Worm (Caenorhabditis elegans): ENCODE measurements around the gene Y44A6C.2.

Gene Y44A6C.2

DNA sequence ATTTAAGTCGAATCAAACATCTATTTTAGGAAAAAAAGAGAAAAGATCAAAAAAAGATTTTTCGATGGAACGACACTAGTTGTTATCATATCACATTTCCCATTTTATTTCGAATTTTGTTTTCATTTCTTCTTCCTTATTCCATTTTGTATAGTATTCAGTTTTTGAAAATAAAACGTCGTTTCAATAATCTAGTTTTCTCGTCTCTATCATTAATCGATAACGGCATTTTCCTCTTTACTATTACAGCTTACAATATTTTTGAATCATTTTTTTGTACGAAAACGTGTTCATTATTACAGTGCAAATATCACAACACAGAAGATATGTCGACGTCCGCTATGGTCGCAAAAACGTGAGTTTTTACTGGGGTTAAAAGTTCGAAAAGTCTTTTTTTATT, 8.4 kb upstream of the Y44A6C.2 start, which contains the start of gene Y44A6C.1:
Gene Y44A6C.1 (plus strand): TSS at position 301 of the 400 bp plus-strand sequence.
- no peak for TF ChIP-seq skn-1 (tag; optimal IDR thresholded peaks at IDR 0.05)
- TF ChIP-seq daf-12 (tag; optimal IDR thresholded peaks at IDR 0.05): no peak
- no peak for TF ChIP-seq elt-1 (tag; optimal IDR thresholded peaks at IDR 0.05)
- peak; percentile 31 for TF ChIP-seq ztf-4 (tag; optimal IDR thresholded peaks at IDR 0.05)
- peak; percentile 1 for TF ChIP-seq pha-4 (tag; optimal IDR thresholded peaks at IDR 0.05)
- no peak for TF ChIP-seq nhr-43 (tag; optimal IDR thresholded peaks at IDR 0.05; ENCODE audit: poor library complexity, severe bottlenecking)
- no peak for TF ChIP-seq nhr-67 (tag; optimal IDR thresholded peaks at IDR 0.05)

DNA sequence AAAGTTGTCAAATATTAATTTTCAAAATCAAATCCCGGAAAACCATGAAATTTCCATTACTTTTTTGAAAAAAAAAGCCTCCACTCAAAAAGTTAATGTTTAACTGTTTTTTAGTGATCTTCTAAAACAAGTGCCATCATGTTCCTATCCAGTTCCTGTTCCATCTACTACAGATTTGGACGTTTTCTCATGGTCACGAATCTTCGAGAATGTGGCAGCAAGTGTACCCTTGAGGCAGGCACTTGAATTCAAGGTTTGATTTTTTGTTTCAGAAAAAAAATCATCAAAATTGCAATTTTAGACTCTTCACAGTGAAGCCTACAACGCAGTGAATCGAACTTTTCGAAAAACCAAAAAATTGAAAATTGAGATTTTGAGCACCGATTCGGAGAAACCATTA, 7.5 kb upstream of the Y44A6C.2 start:
- TF ChIP-seq ama-1 (optimal IDR thresholded peaks at IDR 0.05): peak; percentile 72
- TF ChIP-seq hmg-11 (tag; optimal IDR thresholded peaks at IDR 0.05): no peak
- no peak for TF ChIP-seq nfya-1 (tag; optimal IDR thresholded peaks at IDR 0.05; ENCODE audit: insufficient read depth)
- TF ChIP-seq lin-39 (tag; optimal IDR thresholded peaks at IDR 0.05): no peak

DNA sequence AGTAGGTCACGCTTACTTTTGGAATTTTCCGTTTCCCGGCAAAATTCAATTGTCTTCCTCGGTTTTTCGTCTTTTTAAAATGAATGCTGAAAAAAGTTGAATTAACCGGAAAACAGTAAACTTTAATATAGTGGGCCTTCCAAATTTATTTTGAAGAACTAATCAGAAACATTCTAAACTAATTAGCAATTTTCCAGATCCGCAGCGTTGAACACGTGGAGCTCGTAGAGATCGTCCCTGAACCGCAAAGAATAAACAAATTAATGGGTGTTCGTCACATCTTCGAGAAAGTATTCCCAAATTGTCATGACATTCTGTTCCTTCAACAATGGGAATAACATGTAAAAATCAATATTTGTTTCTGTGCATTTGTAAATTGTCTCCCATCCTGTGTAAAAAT, 5.8 kb upstream of the Y44A6C.2 start:
- TF ChIP-seq nfya-1 (tag; optimal IDR thresholded peaks at IDR 0.05; ENCODE audit: insufficient read depth): no peak
- no peak for TF ChIP-seq unc-39 (tag; optimal IDR thresholded peaks at IDR 0.05)
- no peak for TF ChIP-seq nhr-12 (tag; optimal IDR thresholded peaks at IDR 0.05)
- no peak for TF ChIP-seq ceh-28 (tag; optimal IDR thresholded peaks at IDR 0.05)
- no peak for TF ChIP-seq ceh-9 (tag; optimal IDR thresholded peaks at IDR 0.05)
- no peak for TF ChIP-seq tbx-2 (tag; optimal IDR thresholded peaks at IDR 0.05)
- TF ChIP-seq ztf-11 (tag; optimal IDR thresholded peaks at IDR 0.05): no peak
- no peak for TF ChIP-seq unc-62 (GFP tag; optimal IDR thresholded peaks at IDR 0.05)
- TF ChIP-seq pha-4 (tag; optimal IDR thresholded peaks at IDR 0.05): no peak
- TF ChIP-seq mdl-1 (tag; optimal IDR thresholded peaks at IDR 0.05): no peak
- no peak for TF ChIP-seq elt-3 (tag; optimal IDR thresholded peaks at IDR 0.05)
- TF ChIP-seq nhr-77 (tag; optimal IDR thresholded peaks at IDR 0.05): no peak
- TF ChIP-seq skn-1 (tag; optimal IDR thresholded peaks at IDR 0.05): no peak
- no peak for TF ChIP-seq nhr-237 (tag; optimal IDR thresholded peaks at IDR 0.05)
- no peak for TF ChIP-seq daf-12 (tag; optimal IDR thresholded peaks at IDR 0.05)

DNA sequence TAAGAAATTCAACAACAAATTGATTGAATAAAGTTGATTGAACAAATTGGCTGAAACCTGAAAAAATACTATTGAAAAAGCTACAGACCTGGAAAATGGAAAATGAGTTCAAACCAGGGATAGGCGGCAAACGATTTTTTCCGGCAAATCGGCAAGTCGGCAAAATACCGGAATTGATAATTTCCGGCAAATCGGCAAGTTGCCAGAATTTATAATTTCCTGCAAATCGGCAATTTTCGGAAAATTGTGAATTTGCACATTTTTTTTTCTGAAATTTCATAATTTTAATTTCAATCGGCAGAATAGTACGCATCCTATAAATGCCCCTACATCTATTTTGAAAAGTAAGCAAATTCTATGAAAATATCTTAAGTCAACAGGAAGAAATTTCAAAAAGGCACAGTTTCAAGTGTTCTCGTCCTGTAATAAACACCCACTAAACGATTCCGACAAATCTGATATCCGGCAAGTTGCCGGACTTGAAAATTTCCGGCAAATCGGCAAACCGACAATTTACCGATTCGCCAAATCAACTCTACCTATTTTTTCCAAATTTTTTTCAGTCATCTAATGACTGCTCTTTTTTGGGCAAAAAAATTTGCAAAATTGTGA, 5.1 kb upstream of the Y44A6C.2 start:
- TF ChIP-seq unc-62 (GFP tag; optimal IDR thresholded peaks at IDR 0.05) (no peak), pha-4 (tag; optimal IDR thresholded peaks at IDR 0.05) (peak; percentile 7), ama-1 (optimal IDR thresholded peaks at IDR 0.05) (peak; percentile 88)

DNA sequence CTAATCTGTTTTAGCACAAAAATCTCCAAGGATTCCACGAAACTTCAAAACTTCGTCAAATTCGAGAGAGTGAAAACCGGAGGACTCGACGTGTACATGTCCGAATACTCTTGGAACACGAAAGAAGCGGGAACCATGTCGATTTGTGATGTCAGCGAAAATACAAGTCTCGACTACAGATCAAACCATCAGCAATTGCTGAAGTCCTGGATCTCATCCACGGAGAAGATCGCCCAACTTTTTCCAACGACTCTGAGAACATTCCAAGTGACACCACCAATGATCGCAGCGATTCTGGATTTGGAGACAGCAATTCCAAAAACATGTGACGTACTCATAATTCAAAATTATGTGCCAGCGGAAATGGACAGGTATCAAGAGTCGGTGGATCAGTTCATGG, 413 bp downstream of the Y44A6C.2 start:
- TF ChIP-seq daf-12 (tag; optimal IDR thresholded peaks at IDR 0.05) (no peak), lin-15B (tag; optimal IDR thresholded peaks at IDR 0.05) (no peak), ztf-11 (tag; optimal IDR thresholded peaks at IDR 0.05) (no peak), ceh-16 (tag; optimal IDR thresholded peaks at IDR 0.05) (no peak), nhr-77 (tag; optimal IDR thresholded peaks at IDR 0.05) (no peak), eor-1 (tag; optimal IDR thresholded peaks at IDR 0.05) (no peak), mdl-1 (tag; optimal IDR thresholded peaks at IDR 0.05) (no peak), hmg-11 (tag; optimal IDR thresholded peaks at IDR 0.05) (no peak), lsy-12 (tag; optimal IDR thresholded peaks at IDR 0.05) (no peak), ceh-28 (tag; optimal IDR thresholded peaks at IDR 0.05) (no peak), fos-1 (tag; optimal IDR thresholded peaks at IDR 0.05) (no peak), nhr-11 (tag; optimal IDR thresholded peaks at IDR 0.05) (no peak), nhr-12 (tag; optimal IDR thresholded peaks at IDR 0.05) (no peak), ama-1 (optimal IDR thresholded peaks at IDR 0.05) (no peak), fkh-10 (GFP tag; optimal IDR thresholded peaks at IDR 0.05) (no peak), aly-2 (tag; optimal IDR thresholded peaks at IDR 0.05) (no peak), nhr-25 (tag; optimal IDR thresholded peaks at IDR 0.05) (no peak), elt-3 (tag; optimal IDR thresholded peaks at IDR 0.05) (no peak)

DNA sequence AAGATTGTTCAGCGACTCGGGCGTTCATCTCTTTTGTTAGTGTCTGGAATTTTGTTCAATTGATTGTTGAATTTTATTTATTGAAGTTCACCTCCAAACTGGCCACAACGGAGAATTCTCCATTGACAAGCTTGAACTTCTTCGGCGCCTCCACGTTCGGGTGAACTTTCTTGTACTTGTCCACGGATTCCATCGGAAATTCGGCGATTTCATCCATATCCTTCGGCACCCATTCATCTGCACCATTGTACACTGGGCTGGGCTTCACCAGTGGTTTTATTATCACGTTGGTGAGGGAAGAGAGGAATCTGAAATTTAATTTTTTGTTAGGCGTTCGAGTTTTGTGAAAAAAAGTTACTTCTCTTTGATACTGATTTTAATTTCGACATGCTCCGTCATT, 5.4 kb downstream of the Y44A6C.2 start:
- TF ChIP-seq eor-1 (tag; optimal IDR thresholded peaks at IDR 0.05): no peak
- no peak for TF ChIP-seq nhr-12 (tag; optimal IDR thresholded peaks at IDR 0.05)
- no peak for TF ChIP-seq ztf-11 (tag; optimal IDR thresholded peaks at IDR 0.05)
- TF ChIP-seq elt-3 (tag; optimal IDR thresholded peaks at IDR 0.05): no peak
- no peak for TF ChIP-seq ceh-9 (tag; optimal IDR thresholded peaks at IDR 0.05)
- TF ChIP-seq nhr-76 (tag; optimal IDR thresholded peaks at IDR 0.05): no peak
- no peak for TF ChIP-seq nhr-43 (tag; optimal IDR thresholded peaks at IDR 0.05; ENCODE audit: poor library complexity, severe bottlenecking)
- TF ChIP-seq lin-39 (tag; optimal IDR thresholded peaks at IDR 0.05): no peak
- TF ChIP-seq fkh-2 (tag; optimal IDR thresholded peaks at IDR 0.05): no peak
- no peak for TF ChIP-seq skn-1 (tag; optimal IDR thresholded peaks at IDR 0.05)

All from whole organism, L3 larva.